Worm (Caenorhabditis elegans): ENCODE measurements around the gene cul-3.

DNA sequence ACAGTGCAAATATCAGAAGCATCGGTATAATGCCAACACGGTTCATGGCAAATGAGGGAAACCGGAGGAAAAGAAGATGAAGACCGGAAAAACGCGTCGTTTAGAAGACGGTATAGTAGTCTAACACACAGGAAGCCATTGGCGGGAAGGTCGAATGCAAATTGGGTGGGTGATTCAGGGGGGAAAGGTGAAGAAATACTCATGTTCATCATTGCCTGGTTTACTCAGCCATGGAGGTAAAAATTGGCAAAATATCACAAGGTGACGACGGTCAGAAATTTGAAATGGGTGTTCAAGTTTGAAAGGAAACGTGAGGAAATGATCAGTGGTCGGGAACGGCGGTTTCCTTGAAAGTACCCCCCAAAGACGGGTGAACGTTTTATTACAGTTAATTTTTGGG, 36.0 kb upstream of the cul-3 start, which contains the start of gene W03F9.11:
- TF ChIP-seq ztf-7 (tag; optimal IDR thresholded peaks at IDR 0.05) (no peak), aly-2 (tag; optimal IDR thresholded peaks at IDR 0.05) (no peak), snpc-4 (tag; optimal IDR thresholded peaks at IDR 0.05) (no peak), madf-5 (GFP tag; IDR thresholded peaks at IDR 0.05) (no peak), nhr-11 (tag; optimal IDR thresholded peaks at IDR 0.05) (no peak), nhr-25 (tag; optimal IDR thresholded peaks at IDR 0.05; ENCODE audit: borderline replicate concordance, insufficient read depth) (no peak), zip-2 (tag; optimal IDR thresholded peaks at IDR 0.05) (no peak), jun-1 (tag; optimal IDR thresholded peaks at IDR 0.05) (no peak), ama-1 (optimal IDR thresholded peaks at IDR 0.05) (no peak), D1046.2 (GFP tag; IDR thresholded peaks at IDR 0.05) (no peak), ZK546.5 (tag; optimal IDR thresholded peaks at IDR 0.05) (no peak), nhr-111 (GFP tag; optimal IDR thresholded peaks at IDR 0.05) (no peak), pha-4 (GFP tag; IDR thresholded peaks at IDR 0.05) (no peak), pha-4 (tag; optimal IDR thresholded peaks at IDR 0.05) (no peak)

Data from whole organism, L4 larva.